Worm (Caenorhabditis elegans): Measurements from ENCODE around the gene elo-4.

DNA sequence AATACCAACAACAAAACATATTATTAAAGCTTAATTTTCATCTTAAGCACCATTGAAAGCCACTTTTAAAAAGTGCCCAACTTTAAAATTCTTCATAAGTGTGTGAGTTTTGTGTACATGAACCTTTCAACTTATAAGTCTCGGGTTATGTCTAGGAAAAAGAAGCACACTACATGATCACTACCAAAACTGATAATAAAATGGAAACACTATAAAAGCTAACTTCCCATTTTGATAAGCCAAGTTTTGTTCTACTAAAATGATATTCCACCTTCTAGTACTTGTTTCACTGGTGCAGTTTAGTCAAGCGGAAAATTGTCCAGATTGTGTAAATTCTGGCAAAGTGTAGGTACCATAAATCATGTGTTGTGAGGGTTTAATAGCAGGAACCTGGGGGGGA, 19.6 kb downstream of the elo-4 start, which contains the start of gene C40H1.8:
- TF ChIP-seq ama-1 (optimal IDR thresholded peaks at IDR 0.05) (no peak), egl-27 (tag; optimal IDR thresholded peaks at IDR 0.05) (no peak), snpc-4 (tag; optimal IDR thresholded peaks at IDR 0.05) (no peak), elt-3 (tag; optimal IDR thresholded peaks at IDR 0.05) (no peak), nhr-10 (tag; optimal IDR thresholded peaks at IDR 0.05) (no peak), R02D3.7 (tag; optimal IDR thresholded peaks at IDR 0.05) (no peak), aly-2 (tag; optimal IDR thresholded peaks at IDR 0.05) (no peak), unc-62 (GFP tag; optimal IDR thresholded peaks at IDR 0.05) (no peak), nhr-25 (tag; optimal IDR thresholded peaks at IDR 0.05) (no peak)
